Worm (Caenorhabditis elegans): ENCODE results near the gene istr-1.

DNA sequence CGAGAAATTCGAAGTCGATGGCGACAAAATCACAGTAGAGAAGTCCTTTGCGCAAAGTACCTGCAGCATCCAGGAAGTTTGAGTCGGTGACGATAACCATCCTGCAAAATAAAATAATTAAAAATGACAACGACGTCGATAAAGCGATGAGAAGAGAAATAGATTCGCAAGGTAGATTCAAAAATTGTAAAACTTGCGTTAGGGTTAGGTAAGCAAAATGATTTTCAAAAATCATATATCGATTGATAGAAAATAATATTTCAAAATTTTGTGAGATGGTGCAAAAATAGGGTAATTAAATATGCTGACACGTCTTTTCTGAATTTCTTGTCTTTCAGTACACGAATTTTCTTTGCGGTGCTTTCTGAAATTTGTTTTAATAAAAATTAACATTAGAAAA lies 2.5 kb upstream of the istr-1 start, which contains the start of gene parn-1:
- TF ChIP-seq pqm-1 (tag; optimal IDR thresholded peaks at IDR 0.05) (no peak), snpc-4 (tag; optimal IDR thresholded peaks at IDR 0.05) (no peak), mdl-1 (tag; optimal IDR thresholded peaks at IDR 0.05) (no peak), hmg-11 (tag; optimal IDR thresholded peaks at IDR 0.05) (no peak), ztf-4 (tag; optimal IDR thresholded peaks at IDR 0.05) (no peak), aly-2 (tag; optimal IDR thresholded peaks at IDR 0.05) (no peak), lin-15B (tag; optimal IDR thresholded peaks at IDR 0.05) (no peak), egl-5 (tag; optimal IDR thresholded peaks at IDR 0.05) (no peak), nhr-25 (tag; optimal IDR thresholded peaks at IDR 0.05) (no peak), ZK546.5 (tag; optimal IDR thresholded peaks at IDR 0.05) (no peak), R02D3.7 (tag; optimal IDR thresholded peaks at IDR 0.05) (no peak), lin-39 (tag; optimal IDR thresholded peaks at IDR 0.05) (no peak), pha-4 (tag; optimal IDR thresholded peaks at IDR 0.05) (no peak), fos-1 (tag; optimal IDR thresholded peaks at IDR 0.05) (no peak)
